Fruit fly (Drosophila melanogaster): ENCODE data around the gene Got2.

dm6 chr2L:1960056-1960455, 27.5 kb downstream of the Got2 start:
- TF ChIP-seq h (GFP tag; optimal IDR thresholded peaks at IDR 0.05) (peak; percentile 6), Hnf4 (GFP tag; optimal IDR thresholded peaks at IDR 0.05) (no peak), woc (GFP tag; optimal IDR thresholded peaks at IDR 0.05) (no peak), foxo (GFP tag; optimal IDR thresholded peaks at IDR 0.05) (no peak), Jra (GFP tag; optimal IDR thresholded peaks at IDR 0.05) (no peak), dl (GFP tag; optimal IDR thresholded peaks at IDR 0.05; ENCODE audit: insufficient read depth in 1 of 2, partially characterized antibody in 2 of 2) (no peak)
